Worm (Caenorhabditis elegans): ENCODE data around the gene atg-3.

atg-3 gene

ce11 chrIV:1035108-1035507 is 24.8 kb downstream of the atg-3 start:
- TF ChIP-seq flh-1 (GFP tag; optimal IDR thresholded peaks at IDR 0.05) (no peak), nhr-12 (tag; optimal IDR thresholded peaks at IDR 0.05) (no peak), tbx-8 (GFP tag; optimal IDR thresholded peaks at IDR 0.05) (no peak), blmp-1 (tag; optimal IDR thresholded peaks at IDR 0.05) (no peak), M03D4.4 (tag; optimal IDR thresholded peaks at IDR 0.05) (no peak), nhr-237 (tag; optimal IDR thresholded peaks at IDR 0.05) (no peak), ceh-43 (GFP tag; optimal IDR thresholded peaks at IDR 0.05) (no peak), drap-1 (GFP tag; optimal IDR thresholded peaks at IDR 0.05) (no peak), elt-1 (tag; optimal IDR thresholded peaks at IDR 0.05; ENCODE audit: borderline replicate concordance, insufficient read depth) (no peak), ham-2 (GFP tag; optimal IDR thresholded peaks at IDR 0.05) (no peak), pha-4 (tag; optimal IDR thresholded peaks at IDR 0.05) (no peak), ces-1 (GFP tag; optimal IDR thresholded peaks at IDR 0.05) (no peak), mep-1 (tag; optimal IDR thresholded peaks at IDR 0.05) (no peak)

- TF ChIP-seq unc-62 (GFP tag; optimal IDR thresholded peaks at IDR 0.05) = no peak
- no peak for TF ChIP-seq nhr-237 (tag; optimal IDR thresholded peaks at IDR 0.05)
- TF ChIP-seq ces-1 (GFP tag; optimal IDR thresholded peaks at IDR 0.05) = no peak
- TF ChIP-seq ham-2 (GFP tag; optimal IDR thresholded peaks at IDR 0.05) = no peak
- no peak for TF ChIP-seq elt-3 (tag; optimal IDR thresholded peaks at IDR 0.05)
- no peak for TF ChIP-seq flh-1 (GFP tag; optimal IDR thresholded peaks at IDR 0.05)
- TF ChIP-seq lin-13 (tag; optimal IDR thresholded peaks at IDR 0.05) = no peak
- TF ChIP-seq hlh-1 (tag; optimal IDR thresholded peaks at IDR 0.05) = no peak
- no peak for TF ChIP-seq nhr-12 (tag; optimal IDR thresholded peaks at IDR 0.05)
- TF ChIP-seq mab-5 (tag; optimal IDR thresholded peaks at IDR 0.05) = no peak
Observed at ce11 chrIV:1038516-1038915, 28.2 kb downstream of the atg-3 start.

ce11 chrIV:1040537-1040936 is 30.2 kb downstream of the atg-3 start:
- no peak for TF ChIP-seq unc-62 (GFP tag; optimal IDR thresholded peaks at IDR 0.05)
- TF ChIP-seq ces-1 (GFP tag; optimal IDR thresholded peaks at IDR 0.05) = no peak
- no peak for TF ChIP-seq nhr-237 (tag; optimal IDR thresholded peaks at IDR 0.05)
- no peak for TF ChIP-seq elt-1 (tag; optimal IDR thresholded peaks at IDR 0.05; ENCODE audit: borderline replicate concordance, insufficient read depth)
- no peak for TF ChIP-seq mls-2 (tag; optimal IDR thresholded peaks at IDR 0.05)

- TF ChIP-seq cnd-1 (tag; optimal IDR thresholded peaks at IDR 0.05) (no peak), sptf-1 (tag; optimal IDR thresholded peaks at IDR 0.05) (no peak), nhr-28 (tag; optimal IDR thresholded peaks at IDR 0.05) (no peak), mep-1 (tag; optimal IDR thresholded peaks at IDR 0.05) (no peak)
Observed at ce11 chrIV:1044287-1044686, 34.0 kb downstream of the atg-3 start, which contains the start of gene Y55F3AM.11. TSS of gene Y55F3AM.11 (minus strand) at chrIV:1044387.

DNA sequence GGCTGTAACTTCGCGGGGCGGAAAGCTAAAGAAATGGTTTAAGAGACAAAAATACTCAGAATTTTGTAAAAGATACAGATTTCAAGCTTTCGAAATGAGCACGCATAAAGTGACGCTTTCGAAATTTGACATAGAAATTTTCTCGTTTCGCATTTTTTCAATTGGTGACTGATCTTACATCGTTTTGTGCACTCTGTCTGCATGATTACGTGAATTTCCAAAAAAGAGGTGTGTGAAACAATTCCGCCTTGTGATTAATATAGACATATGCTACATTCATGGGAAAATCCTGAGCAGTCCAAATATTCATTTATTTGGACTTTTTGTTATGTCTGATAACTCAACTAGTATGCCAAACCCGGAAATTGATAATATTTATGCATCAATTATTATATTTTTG is 35.4 kb downstream of the atg-3 start, which contains the start of gene srx-12:
Gene srx-12 (plus strand): TSS at position 301 of the 400 bp plus-strand sequence.
- TF ChIP-seq lin-13 (tag; optimal IDR thresholded peaks at IDR 0.05) = no peak
- no peak for TF ChIP-seq hlh-1 (tag; optimal IDR thresholded peaks at IDR 0.05)
- no peak for TF ChIP-seq drap-1 (GFP tag; optimal IDR thresholded peaks at IDR 0.05)
- no peak for TF ChIP-seq sptf-1 (tag; optimal IDR thresholded peaks at IDR 0.05)
- no peak for TF ChIP-seq ceh-39 (tag; optimal IDR thresholded peaks at IDR 0.05)
- no peak for TF ChIP-seq sem-2 (GFP tag; optimal IDR thresholded peaks at IDR 0.05)
- TF ChIP-seq bed-3 (GFP tag; optimal IDR thresholded peaks at IDR 0.05) = no peak
- no peak for TF ChIP-seq nhr-2 (tag; optimal IDR thresholded peaks at IDR 0.05)
- TF ChIP-seq elt-3 (tag; optimal IDR thresholded peaks at IDR 0.05) = no peak
- TF ChIP-seq mls-2 (tag; optimal IDR thresholded peaks at IDR 0.05) = no peak
- TF ChIP-seq nhr-12 (tag; optimal IDR thresholded peaks at IDR 0.05) = no peak
- no peak for TF ChIP-seq cnd-1 (tag; optimal IDR thresholded peaks at IDR 0.05)
- TF ChIP-seq zip-8 (tag; optimal IDR thresholded peaks at IDR 0.05) = no peak
- TF ChIP-seq mep-1 (tag; optimal IDR thresholded peaks at IDR 0.05) = no peak
- TF ChIP-seq nhr-28 (tag; optimal IDR thresholded peaks at IDR 0.05) = no peak
- TF ChIP-seq mab-5 (tag; optimal IDR thresholded peaks at IDR 0.05) = no peak
- no peak for TF ChIP-seq unc-39 (tag; optimal IDR thresholded peaks at IDR 0.05)
- no peak for TF ChIP-seq tbx-8 (GFP tag; optimal IDR thresholded peaks at IDR 0.05)
- TF ChIP-seq ceh-43 (GFP tag; optimal IDR thresholded peaks at IDR 0.05) = no peak
- no peak for TF ChIP-seq ham-2 (GFP tag; optimal IDR thresholded peaks at IDR 0.05)

DNA sequence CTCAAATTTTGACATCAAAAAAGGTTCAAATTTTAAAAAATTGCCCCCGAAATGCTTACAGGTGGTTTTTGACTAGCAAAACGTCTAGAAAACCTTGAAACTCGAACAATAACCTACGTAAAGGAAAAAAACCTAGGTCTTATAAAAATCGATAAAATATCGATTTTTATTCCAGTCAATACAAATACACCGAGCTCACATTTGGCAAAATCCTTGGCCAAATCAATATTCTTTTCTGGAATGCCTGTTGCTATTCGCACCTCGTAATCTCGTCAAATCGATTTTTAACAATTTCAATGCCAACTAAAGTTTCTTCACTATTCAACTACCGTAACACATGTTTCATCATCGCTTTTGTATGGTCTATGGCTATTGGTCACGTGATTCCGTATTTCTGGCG is 36.7 kb downstream of the atg-3 start:
- no peak for TF ChIP-seq flh-1 (GFP tag; optimal IDR thresholded peaks at IDR 0.05)
- no peak for TF ChIP-seq nhr-76 (tag; optimal IDR thresholded peaks at IDR 0.05)
- TF ChIP-seq elt-3 (tag; optimal IDR thresholded peaks at IDR 0.05) = no peak
- TF ChIP-seq hlh-1 (tag; optimal IDR thresholded peaks at IDR 0.05) = no peak
- TF ChIP-seq drap-1 (GFP tag; optimal IDR thresholded peaks at IDR 0.05) = no peak
- no peak for TF ChIP-seq lin-32 (GFP tag; optimal IDR thresholded peaks at IDR 0.05)
- TF ChIP-seq unc-39 (tag; optimal IDR thresholded peaks at IDR 0.05) = no peak
- no peak for TF ChIP-seq ceh-39 (tag; optimal IDR thresholded peaks at IDR 0.05)
- TF ChIP-seq mab-5 (tag; optimal IDR thresholded peaks at IDR 0.05) = no peak
- no peak for TF ChIP-seq tbx-8 (GFP tag; optimal IDR thresholded peaks at IDR 0.05)
- TF ChIP-seq nhr-12 (tag; optimal IDR thresholded peaks at IDR 0.05) = no peak
- TF ChIP-seq unc-62 (GFP tag; optimal IDR thresholded peaks at IDR 0.05) = no peak
- no peak for TF ChIP-seq mep-1 (tag; optimal IDR thresholded peaks at IDR 0.05)
- TF ChIP-seq ces-1 (GFP tag; optimal IDR thresholded peaks at IDR 0.05) = no peak
- no peak for TF ChIP-seq blmp-1 (tag; optimal IDR thresholded peaks at IDR 0.05)
